Worm (Caenorhabditis elegans) whole organism, L3 larva: Measurements from ENCODE around the gene clec-136.

Experiments
- ama-1 ChIP-seq: fragments of 150-350 bp; optimal IDR thresholded peaks from 2 replicates; lab custom pipeline; 2018
- ceh-82 ChIP-seq: fragments of 150-350 bp; optimal IDR thresholded peaks from 2 replicates; lab custom pipeline; 2014; ENCODE audit warnings: missing biosample characterization, missing genetic modification characterization
- egl-27 ChIP-seq: sonication (generic microtip); optimal IDR thresholded peaks from 4 replicates; lab custom pipeline; 2017; ENCODE audit warnings: missing biosample characterization, missing genetic modification reagents, missing genetic modification characterization
- elt-1 ChIP-seq: fragments of 150-350 bp; optimal IDR thresholded peaks from 2 replicates; lab custom pipeline; 2014; ENCODE audit warnings: missing biosample characterization, missing genetic modification characterization
- eor-1 ChIP-seq, 2 experiments: fragments of 150-350 bp; optimal IDR thresholded peaks; 2 replicates each; lab custom pipeline; 2014 to 2018; ENCODE audit warnings: missing biosample characterization in 2 of 2, missing genetic modification characterization in 2 of 2
- mdl-1 ChIP-seq: fragments of 150-350 bp; optimal IDR thresholded peaks from 2 replicates; lab custom pipeline; 2014; ENCODE audit warnings: missing biosample characterization, missing genetic modification characterization
- nhr-237 ChIP-seq: fragments of 150-350 bp; optimal IDR thresholded peaks from 2 replicates; lab custom pipeline; 2014; ENCODE audit warnings: missing biosample characterization, missing genetic modification characterization
- nhr-28 ChIP-seq: fragments of 150-350 bp; optimal IDR thresholded peaks from 2 replicates; lab custom pipeline; 2014; ENCODE audit warnings: missing biosample characterization, missing genetic modification characterization
- snpc-4 ChIP-seq: fragments of 150-350 bp; optimal IDR thresholded peaks from 2 replicates; lab custom pipeline; 2014; ENCODE audit warnings: missing biosample characterization, missing genetic modification characterization
- unc-39 ChIP-seq: sonication (generic microtip); optimal IDR thresholded peaks from 4 replicates; lab custom pipeline; 2017; ENCODE audit warnings: missing biosample characterization, missing genetic modification characterization
- unc-62 ChIP-seq: fragments of 150-350 bp; sonication (generic microtip); optimal IDR thresholded peaks from 4 replicates; lab custom pipeline; 2014; ENCODE audit warnings: missing biosample characterization, missing genetic modification reagents, missing genetic modification characterization
- ztf-11 ChIP-seq: fragments of 150-350 bp; optimal IDR thresholded peaks from 2 replicates; lab custom pipeline; 2014; ENCODE audit warnings: missing biosample characterization, missing genetic modification characterization

DNA sequence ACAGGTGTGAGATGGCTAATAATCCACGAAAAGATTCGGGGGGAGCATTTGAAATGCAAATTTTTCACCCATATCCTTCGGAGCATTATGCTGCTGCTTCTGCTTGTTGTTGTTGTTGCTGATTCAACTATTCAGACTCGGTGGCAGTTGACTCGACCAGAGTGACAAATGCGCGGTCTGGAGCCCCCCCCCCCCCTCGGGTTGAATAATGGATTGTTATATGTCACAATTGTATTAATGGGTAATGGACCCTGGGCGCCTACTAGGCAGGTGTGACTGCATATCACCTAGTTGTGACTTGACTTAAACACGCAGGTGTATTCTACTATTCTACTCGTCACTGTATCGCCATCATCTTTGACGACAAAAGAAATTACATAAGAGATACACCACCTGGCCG is 40.8 kb downstream of the clec-136 start:
- TF ChIP-seq ztf-11 (tag; lab: Kevin White, UChicago): no peak
- TF ChIP-seq ama-1 (lab: Kevin White, UChicago): no peak
- no peak for TF ChIP-seq eor-1 (tag; optimal IDR thresholded peaks at IDR 0.05; lab: Kevin White, UChicago)
- no peak for TF ChIP-seq ceh-82
- TF ChIP-seq unc-62 (GFP tag; lab: Kevin White, UChicago): no peak
- TF ChIP-seq elt-1: no peak
- no peak for TF ChIP-seq mdl-1
- no peak for TF ChIP-seq unc-39 (tag; lab: Kevin White, UChicago)
- no peak for TF ChIP-seq nhr-237 (tag; lab: Kevin White, UChicago)
- TF ChIP-seq egl-27 (tag; lab: Kevin White, UChicago): no peak
- TF ChIP-seq nhr-28 (tag; lab: Kevin White, UChicago): no peak
- no peak for TF ChIP-seq snpc-4
